Worm (Caenorhabditis elegans): ENCODE data around the gene mtre-1.

mtre-1 gene

DNA sequence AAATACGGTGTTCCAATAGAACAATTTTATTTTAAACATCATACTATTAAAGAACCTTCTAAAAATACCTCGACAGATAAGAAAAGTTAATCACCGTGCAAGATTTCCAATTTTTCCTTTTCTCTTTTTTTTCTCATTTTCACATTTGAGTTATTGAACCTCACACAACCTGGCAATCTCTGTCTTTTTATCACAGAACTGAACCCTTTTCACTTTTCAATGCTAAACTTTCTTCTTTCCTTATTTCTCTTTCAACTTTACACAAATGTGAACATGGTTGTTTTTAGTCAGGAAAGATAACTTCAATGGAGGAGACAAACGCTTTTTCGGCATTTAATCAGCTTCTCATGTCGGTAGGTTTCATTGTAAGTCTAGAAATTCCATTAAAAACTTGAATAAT lies 2.5 kb upstream of the mtre-1 start, which contains the start of gene T05H10.4:
T05H10.4 (plus strand) TSS at position 301 of the 400 bp plus-strand sequence.
- no peak for TF ChIP-seq ceh-43 (GFP tag; optimal IDR thresholded peaks at IDR 0.05)
- no peak for TF ChIP-seq ztf-11 (tag; optimal IDR thresholded peaks at IDR 0.05)
- no peak for TF ChIP-seq M03D4.4 (tag; optimal IDR thresholded peaks at IDR 0.05)
- no peak for TF ChIP-seq ceh-83 (GFP tag; optimal IDR thresholded peaks at IDR 0.05)
- TF ChIP-seq mep-1 (tag; optimal IDR thresholded peaks at IDR 0.05): no peak
- TF ChIP-seq tbx-8 (GFP tag; optimal IDR thresholded peaks at IDR 0.05): no peak
- no peak for TF ChIP-seq unc-39 (tag; optimal IDR thresholded peaks at IDR 0.05)
- no peak for TF ChIP-seq zip-8 (tag; optimal IDR thresholded peaks at IDR 0.05)
- TF ChIP-seq mls-2 (tag; optimal IDR thresholded peaks at IDR 0.05): no peak
- TF ChIP-seq nhr-237 (tag; optimal IDR thresholded peaks at IDR 0.05): no peak
- no peak for TF ChIP-seq ces-1 (GFP tag; optimal IDR thresholded peaks at IDR 0.05)
- no peak for TF ChIP-seq elt-1 (tag; optimal IDR thresholded peaks at IDR 0.05; ENCODE audit: borderline replicate concordance, insufficient read depth)
- no peak for TF ChIP-seq pha-4 (tag; optimal IDR thresholded peaks at IDR 0.05)
- no peak for TF ChIP-seq nhr-12 (tag; optimal IDR thresholded peaks at IDR 0.05)
- no peak for TF ChIP-seq ham-2 (GFP tag; optimal IDR thresholded peaks at IDR 0.05)
- TF ChIP-seq nhr-76 (tag; optimal IDR thresholded peaks at IDR 0.05): no peak
- TF ChIP-seq blmp-1 (tag; optimal IDR thresholded peaks at IDR 0.05): no peak
- no peak for TF ChIP-seq elt-3 (tag; optimal IDR thresholded peaks at IDR 0.05)
- no peak for TF ChIP-seq unc-62 (GFP tag; optimal IDR thresholded peaks at IDR 0.05)

DNA sequence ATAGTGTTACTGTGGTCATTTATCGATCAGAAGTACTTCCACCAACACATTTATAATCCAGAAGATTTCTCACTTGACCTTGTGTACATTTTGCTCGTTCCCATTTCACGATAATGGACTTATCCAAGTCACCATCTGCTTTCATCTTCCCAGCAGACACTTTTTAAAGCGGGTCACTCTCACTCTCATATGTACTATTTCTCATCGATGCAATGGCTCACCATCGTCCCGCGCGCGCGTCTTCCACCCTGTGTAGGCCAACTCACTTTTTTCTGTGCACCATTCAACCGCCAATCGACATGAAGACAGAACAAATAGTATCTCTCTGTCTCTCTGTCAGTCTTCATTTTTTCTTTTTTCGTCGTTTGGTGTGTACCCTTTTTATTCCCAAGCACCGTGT lies 1.8 kb upstream of the mtre-1 start:
- peak; percentile 51 for TF ChIP-seq cnd-1 (tag; optimal IDR thresholded peaks at IDR 0.05)
- TF ChIP-seq drap-1 (GFP tag; optimal IDR thresholded peaks at IDR 0.05): no peak
- TF ChIP-seq ces-1 (GFP tag; optimal IDR thresholded peaks at IDR 0.05): peak; percentile 33

DNA sequence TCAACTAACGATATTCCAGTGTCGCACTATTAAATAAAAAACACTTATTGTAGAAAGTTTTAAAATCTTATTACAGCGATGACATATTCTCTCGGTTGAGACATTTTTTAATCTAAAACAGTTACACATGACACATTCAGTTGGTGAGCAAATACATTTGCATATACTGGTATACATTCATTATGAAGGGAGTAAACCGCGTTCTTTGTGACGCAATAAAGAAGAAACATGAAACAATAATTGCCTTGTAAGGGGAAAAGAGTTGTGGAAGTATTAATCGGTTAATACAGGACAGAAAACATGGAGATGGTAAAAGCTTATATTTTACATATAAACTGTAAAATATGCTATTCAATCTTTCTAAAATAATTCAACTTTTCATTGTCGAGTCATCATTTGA lies 953 bp upstream of the mtre-1 start:
- TF ChIP-seq nhr-2 (tag; optimal IDR thresholded peaks at IDR 0.05) (peak; percentile 56), lsy-2 (tag; optimal IDR thresholded peaks at IDR 0.05) (no peak), bed-3 (GFP tag; optimal IDR thresholded peaks at IDR 0.05) (no peak), zip-8 (tag; optimal IDR thresholded peaks at IDR 0.05) (peak; percentile 94)

DNA sequence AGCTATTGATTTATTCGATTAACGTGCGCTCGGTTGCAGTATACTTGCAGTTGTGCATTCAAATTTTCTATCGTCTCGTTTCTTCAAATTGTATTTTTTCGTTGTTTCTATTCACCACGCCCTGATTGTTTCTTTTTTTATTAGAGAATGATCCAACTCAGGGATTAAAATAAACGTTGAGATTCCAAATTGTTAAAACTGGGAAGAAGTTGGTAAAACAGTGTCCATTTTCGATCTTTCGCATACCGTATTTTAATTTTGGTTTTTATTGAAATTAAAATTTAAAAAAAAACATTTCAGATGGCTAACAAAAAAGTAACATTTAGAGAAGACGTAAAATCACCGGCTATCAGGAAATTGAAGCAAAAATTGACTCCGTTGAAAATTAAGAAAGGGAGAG lies 3.1 kb downstream of the mtre-1 start, which contains the start of gene apn-1:
apn-1 (plus strand) TSS at position 301 of the 400 bp plus-strand sequence.
- no peak for TF ChIP-seq nhr-12 (tag; optimal IDR thresholded peaks at IDR 0.05)
- no peak for TF ChIP-seq cnd-1 (tag; optimal IDR thresholded peaks at IDR 0.05)
- TF ChIP-seq elt-1 (tag; optimal IDR thresholded peaks at IDR 0.05; ENCODE audit: borderline replicate concordance, insufficient read depth): no peak
- TF ChIP-seq mls-2 (tag; optimal IDR thresholded peaks at IDR 0.05): no peak
- TF ChIP-seq mab-5 (tag; optimal IDR thresholded peaks at IDR 0.05): no peak
- TF ChIP-seq unc-39 (tag; optimal IDR thresholded peaks at IDR 0.05): no peak
- TF ChIP-seq drap-1 (GFP tag; optimal IDR thresholded peaks at IDR 0.05): no peak
- no peak for TF ChIP-seq nhr-76 (tag; optimal IDR thresholded peaks at IDR 0.05)
- TF ChIP-seq mep-1 (tag; optimal IDR thresholded peaks at IDR 0.05): no peak

DNA sequence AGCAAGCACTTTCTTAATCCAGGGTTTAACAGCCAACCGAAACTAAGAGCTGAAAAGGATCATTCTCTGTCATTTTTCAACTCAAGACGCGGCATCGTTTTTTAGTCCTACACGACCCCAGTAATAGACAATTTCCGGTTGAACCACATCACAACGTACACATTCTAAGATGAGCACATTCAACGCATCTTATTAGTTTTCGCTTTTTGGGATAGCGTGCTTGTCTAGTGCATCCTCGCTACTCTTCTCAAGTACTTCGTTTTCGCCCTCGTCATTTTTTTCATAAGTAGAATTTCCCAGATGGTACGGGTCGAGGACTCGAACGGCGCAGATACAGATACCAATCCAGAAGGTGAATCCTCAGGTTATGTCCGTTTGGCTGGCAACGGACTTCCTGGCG lies 8.1 kb downstream of the mtre-1 start, which contains the start of gene T05H10.1:
T05H10.1 (plus strand) TSS at position 301 of the 400 bp plus-strand sequence.
- TF ChIP-seq zip-8 (tag; optimal IDR thresholded peaks at IDR 0.05) (no peak), ceh-39 (tag; optimal IDR thresholded peaks at IDR 0.05) (no peak), nhr-28 (tag; optimal IDR thresholded peaks at IDR 0.05) (no peak), unc-39 (tag; optimal IDR thresholded peaks at IDR 0.05) (no peak), bed-3 (GFP tag; optimal IDR thresholded peaks at IDR 0.05) (no peak)

DNA sequence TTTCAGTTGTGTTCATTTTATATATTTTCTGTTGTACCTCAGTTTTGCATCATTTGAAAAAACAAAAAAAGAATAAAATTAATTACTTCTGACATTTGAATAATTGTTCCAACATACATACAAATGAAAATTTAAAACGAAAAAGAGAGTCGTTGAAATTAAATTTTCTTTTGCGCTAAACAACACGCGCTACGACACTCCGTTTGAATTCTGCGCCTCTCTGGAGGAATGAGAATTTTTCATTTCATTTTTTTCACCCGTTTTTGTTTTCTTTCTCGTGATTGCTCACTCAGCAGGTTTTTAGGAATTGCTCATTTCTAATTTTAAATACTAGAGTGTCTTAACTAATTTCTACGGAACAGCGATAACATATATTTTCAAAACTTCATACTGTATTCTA lies 8.7 kb downstream of the mtre-1 start:
- TF ChIP-seq ces-1 (GFP tag; optimal IDR thresholded peaks at IDR 0.05) (peak; percentile 88), lsy-2 (tag; optimal IDR thresholded peaks at IDR 0.05) (peak; percentile 33), drap-1 (GFP tag; optimal IDR thresholded peaks at IDR 0.05) (no peak), sem-2 (GFP tag; optimal IDR thresholded peaks at IDR 0.05) (no peak)

DNA sequence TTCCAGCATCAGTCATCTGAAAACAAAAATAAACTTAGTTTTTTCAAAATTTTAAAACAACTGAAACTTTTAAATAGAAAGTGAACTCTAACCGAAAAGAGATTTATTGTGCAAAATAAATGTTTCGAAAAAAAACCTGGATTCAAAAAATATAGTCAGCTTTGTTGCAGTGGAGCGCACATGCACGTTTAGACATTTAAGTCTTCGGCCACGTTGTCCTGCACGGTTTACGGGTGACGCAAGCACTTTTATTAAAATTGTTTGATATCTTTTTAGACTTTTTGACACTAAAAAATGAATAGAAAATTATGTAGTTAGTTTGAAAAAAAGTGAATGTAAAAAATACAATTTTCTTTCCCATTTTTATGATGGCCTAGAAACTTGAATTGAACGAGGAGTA lies 11.0 kb downstream of the mtre-1 start, which contains the start of the genes ubh-4 and algn-6:
ubh-4 (minus strand) TSS at position 182 of the 400 bp plus-strand sequence.
algn-6 (plus strand) TSS at position 387 of the 400 bp plus-strand sequence.
- TF ChIP-seq mep-1 (tag; optimal IDR thresholded peaks at IDR 0.05) (peak; percentile 59), ceh-39 (tag; optimal IDR thresholded peaks at IDR 0.05) (peak; percentile 16), nhr-12 (tag; optimal IDR thresholded peaks at IDR 0.05) (no peak), lsy-2 (tag; optimal IDR thresholded peaks at IDR 0.05) (peak; percentile 90), unc-120 (tag; optimal IDR thresholded peaks at IDR 0.05; ENCODE audit: poor library complexity, severe bottlenecking) (no peak)
